Fruit fly (Drosophila melanogaster): ENCODE results near the gene PGRP-LC.

Gene PGRP-LC

dm6 chr3L:9377198-9378035 is 38.8 kb downstream of the PGRP-LC start, which contains the start of gene Hsp26 (continued):
- TF ChIP-seq CG34224 (GFP tag; IDR thresholded peaks at IDR 0.05; ENCODE audit: partially characterized antibody) (peak; percentile 37; the same call in 1 of the 3 replicates), CG11085 (GFP tag; IDR thresholded peaks at IDR 0.05) (0 out of 2 replicates have a peak, but pooled peaks have one; percentile 23), Scr (GFP tag; IDR thresholded peaks at IDR 0.05; ENCODE audit: partially characterized antibody) (no peak), CG11504 (tag; optimal IDR thresholded peaks at IDR 0.05) (peak; percentile 84), CG3163 (GFP tag; optimal IDR thresholded peaks at IDR 0.05) (peak; percentile 96), otp (GFP tag; IDR thresholded peaks at IDR 0.05) (peak; percentile 75; the same call in 2 of the 3 replicates), CG11695 (GFP tag; IDR thresholded peaks at IDR 0.05) (peak; percentile 90), Oli (tag; optimal IDR thresholded peaks at IDR 0.05) (peak; percentile 86), CG6654 (GFP tag; optimal IDR thresholded peaks at IDR 0.05) (peak; percentile 38), run (tag; optimal IDR thresholded peaks at IDR 0.05) (peak; percentile 77), pfk (GFP tag; optimal IDR thresholded peaks at IDR 0.05) (no peak), E2f1 (GFP tag; IDR thresholded peaks at IDR 0.05) (peak; percentile 86), GATAe (GFP tag; conservative IDR thresholded peaks at IDR 0.05) (0 out of 2 replicates have a peak, but pooled peaks have one; percentile 27), H15 (GFP tag; IDR thresholded peaks at IDR 0.05) (no peak), crc (GFP tag; optimal IDR thresholded peaks at IDR 0.05) (peak; percentile 84), CG17802 (tag; optimal IDR thresholded peaks at IDR 0.05) (peak; percentile 27), HLHmδ (GFP tag; optimal IDR thresholded peaks at IDR 0.05) (no peak), nmo (GFP tag; optimal IDR thresholded peaks at IDR 0.05) (peak; percentile 85), CG10209 (GFP tag; optimal IDR thresholded peaks at IDR 0.05) (peak; percentile 80), Pdp1 (GFP tag; optimal IDR thresholded peaks at IDR 0.05) (peak; percentile 75 to 82), lov (optimal IDR thresholded peaks at IDR 0.05) (no peak), lov (GFP tag; IDR thresholded peaks at IDR 0.05) (peak; percentile 62; the same call in 1 of the 3 replicates), ind (GFP tag; optimal IDR thresholded peaks at IDR 0.05) (peak; percentile 69), CG2875 (GFP tag; optimal IDR thresholded peaks at IDR 0.05) (peak; percentile 73), tap (tag; optimal IDR thresholded peaks at IDR 0.05) (peak; percentile 71), CG10366 (GFP tag; IDR thresholded peaks at IDR 0.05) (peak; percentile 87), CG1832 (GFP tag; optimal IDR thresholded peaks at IDR 0.05) (no peak), CG15011 (GFP tag; optimal IDR thresholded peaks at IDR 0.05) (peak; percentile 11), CG5245 (GFP tag; optimal IDR thresholded peaks at IDR 0.05) (peak; percentile 49), Stat92E (GFP tag; optimal IDR thresholded peaks at IDR 0.05) (peak in 1 of 3 experiments; percentile 59), sens (GFP tag) (peak; percentile 99), CG1792 (GFP tag; optimal IDR thresholded peaks at IDR 0.05) (peak; percentile 78), corto (GFP tag; optimal IDR thresholded peaks at IDR 0.05) (peak; percentile 79), seq (GFP tag; IDR thresholded peaks at IDR 0.05) (peak; percentile 88), CG13424 (tag; optimal IDR thresholded peaks at IDR 0.05) (peak; percentile 87), trem (tag; optimal IDR thresholded peaks at IDR 0.05) (peak; percentile 54), lmd (GFP tag; IDR thresholded peaks at IDR 0.05) (peak; percentile 77), Sox100B (GFP tag; optimal IDR thresholded peaks at IDR 0.05) (peak; percentile 67), CG18011 (GFP tag; optimal IDR thresholded peaks at IDR 0.05) (peak; percentile 62), gsb-n (tag; optimal IDR thresholded peaks at IDR 0.05) (peak; percentile 84), Gug (GFP tag; IDR thresholded peaks at IDR 0.05) (peak; percentile 43; the same call in 2 of the 4 replicates), CG8765 (GFP tag; IDR thresholded peaks at IDR 0.05) (peak; percentile 22; the same call in 1 of the 2 replicates), CG10462 (GFP tag; optimal IDR thresholded peaks at IDR 0.05) (peak; percentile 72), Aef1 (GFP tag; IDR thresholded peaks at IDR 0.05) (peak; percentile 77), Dp (GFP tag; optimal IDR thresholded peaks at IDR 0.05) (no peak), sr (GFP tag; IDR thresholded peaks at IDR 0.05) (no peak), gfzf (GFP tag; optimal IDR thresholded peaks at IDR 0.05) (no peak), Doc3 (GFP tag; IDR thresholded peaks at IDR 0.05; ENCODE audit: partially characterized antibody) (no peak)
